Fruit fly (Drosophila melanogaster): ENCODE measurements around the gene Lrp4.
A peak's percentile ranks its signal among the peaks of the same experiment; 100 is the strongest.

The Lrp4 gene

DNA sequence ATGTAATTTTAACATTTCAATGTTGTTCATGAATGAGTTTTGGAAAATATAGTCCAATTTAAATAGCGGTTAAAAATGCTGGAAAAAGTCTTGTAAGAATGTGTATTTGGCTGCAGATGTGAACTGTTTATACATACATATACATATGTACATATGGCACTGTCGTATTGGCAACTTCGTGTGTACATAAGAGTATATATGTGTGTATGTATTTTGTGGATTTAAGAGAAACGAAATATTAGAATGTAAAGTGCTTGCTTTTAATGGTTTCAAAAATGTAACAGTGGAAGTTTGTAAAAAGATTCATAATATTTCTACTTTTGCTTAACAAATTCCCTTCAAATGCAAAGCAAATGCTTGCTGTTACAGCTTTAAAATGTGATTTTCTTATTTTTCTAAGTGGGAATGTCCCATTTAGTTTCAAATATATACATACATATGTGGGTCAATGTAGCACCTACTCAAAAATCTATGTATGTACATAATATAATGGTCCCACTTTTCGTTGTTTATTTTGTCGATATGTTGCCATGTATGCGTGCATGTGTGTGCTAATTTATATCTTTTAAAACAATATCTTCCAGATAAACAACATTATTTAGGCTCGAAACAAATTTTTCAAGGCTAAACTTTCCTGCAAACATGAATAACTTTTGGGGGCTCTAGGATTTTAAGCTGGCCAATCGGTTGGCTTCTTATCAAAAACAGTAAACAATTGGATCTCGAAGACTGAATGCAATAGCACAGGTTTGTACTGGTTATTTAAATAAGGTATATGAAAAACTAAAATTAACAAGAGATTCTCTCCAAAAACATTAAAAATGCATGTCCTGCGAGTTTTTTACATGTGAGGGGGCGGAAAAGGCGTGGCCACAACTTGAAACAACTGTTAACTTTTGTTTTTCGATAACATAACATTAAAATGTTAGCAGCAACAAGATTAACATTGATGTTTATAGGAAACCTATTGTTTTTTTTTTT, 39.6 kb upstream of the Lrp4 start (continued):
- TF ChIP-seq CG14014 (GFP tag; IDR thresholded peaks at IDR 0.05) (peak; percentile 79; the same call in 1 of the 2 replicates), Dll (GFP tag; IDR thresholded peaks at IDR 0.05; ENCODE audit: partially characterized antibody) (no peak), oc (tag; optimal IDR thresholded peaks at IDR 0.05) (no peak), chn (GFP tag; optimal IDR thresholded peaks at IDR 0.05) (no peak), CG10267 (tag; optimal IDR thresholded peaks at IDR 0.05) (peak; percentile 15), CG8281 (tag; optimal IDR thresholded peaks at IDR 0.05) (no peak), Gug (GFP tag; IDR thresholded peaks at IDR 0.05) (no peak), Hmr (GFP tag; optimal IDR thresholded peaks at IDR 0.05) (no peak), CG18764 (GFP tag; optimal IDR thresholded peaks at IDR 0.05) (peak; percentile 54), Asciz (GFP tag; optimal IDR thresholded peaks at IDR 0.05) (no peak), pnt (GFP tag; optimal IDR thresholded peaks at IDR 0.05) (no peak), CG4707 (GFP tag; optimal IDR thresholded peaks at IDR 0.05) (peak; percentile 72), mirr (GFP tag; optimal IDR thresholded peaks at IDR 0.05) (peak; percentile 93), CG7372 (GFP tag; IDR thresholded peaks at IDR 0.05) (no peak), sqz (GFP tag; optimal IDR thresholded peaks at IDR 0.05) (no peak), CG6854 (GFP tag; optimal IDR thresholded peaks at IDR 0.05) (peak; percentile 85), YL-1 (GFP tag; optimal IDR thresholded peaks at IDR 0.05) (peak; percentile 37), Dbx (GFP tag; IDR thresholded peaks at IDR 0.05) (peak; percentile 53; the same call in 1 of the 3 replicates), schlank (tag; optimal IDR thresholded peaks at IDR 0.05) (peak; percentile 62), luna (GFP tag; optimal IDR thresholded peaks at IDR 0.05) (peak; percentile 13), CG6765 (GFP tag; optimal IDR thresholded peaks at IDR 0.05) (peak; percentile 86), CrebB (tag; optimal IDR thresholded peaks at IDR 0.05) (peak; percentile 89), Doc2 (GFP tag; IDR thresholded peaks at IDR 0.05) (no peak), Adf1 (GFP tag; IDR thresholded peaks at IDR 0.05) (0 out of 2 replicates have a peak, but pooled peaks have one; percentile 18), CG12769 (tag; optimal IDR thresholded peaks at IDR 0.05) (no peak), E2f2 (GFP tag; IDR thresholded peaks at IDR 0.05) (peak; percentile 43; the same call in 1 of the 2 replicates), CG18262 (tag; optimal IDR thresholded peaks at IDR 0.05) (peak; percentile 20), abd-A (tag; optimal IDR thresholded peaks at IDR 0.05) (no peak), caup (GFP tag; optimal IDR thresholded peaks at IDR 0.05; ENCODE audit: severe bottlenecking) (peak; percentile 90), CG13123 (GFP tag; optimal IDR thresholded peaks at IDR 0.05) (peak; percentile 38), hkb (optimal IDR thresholded peaks at IDR 0.05) (no peak), hkb (GFP tag; IDR thresholded peaks at IDR 0.05) (peak; percentile 79), unc-4 (GFP tag; IDR thresholded peaks at IDR 0.05; ENCODE audit: partially characterized antibody) (no peak), fd64A (GFP tag; optimal IDR thresholded peaks at IDR 0.05) (peak; percentile 63), D19A (tag; optimal IDR thresholded peaks at IDR 0.05) (no peak), CG12155 (GFP tag; optimal IDR thresholded peaks at IDR 0.05) (peak; percentile 10), run (tag; optimal IDR thresholded peaks at IDR 0.05) (no peak), ranshi (GFP tag; IDR thresholded peaks at IDR 0.05) (peak; percentile 29; the same call in 1 of the 2 replicates), chif (GFP tag; optimal IDR thresholded peaks at IDR 0.05) (peak in 1 of 2 experiments; percentile 3), inv (GFP tag; IDR thresholded peaks at IDR 0.05; ENCODE audit: partially characterized antibody) (no peak), Fer2 (tag; optimal IDR thresholded peaks at IDR 0.05) (peak; percentile 57), CG2116 (GFP tag; optimal IDR thresholded peaks at IDR 0.05) (peak; percentile 56), HLH3B (GFP tag; IDR thresholded peaks at IDR 0.05) (peak; percentile 47; the same call in 1 of the 2 replicates), sna (GFP tag; IDR thresholded peaks at IDR 0.05; ENCODE audit: partially characterized antibody) (no peak), nerfin-1 (tag; optimal IDR thresholded peaks at IDR 0.05) (peak; percentile 51), CG2129 (GFP tag; IDR thresholded peaks at IDR 0.05; ENCODE audit: partially characterized antibody) (no peak)
